Worm (Caenorhabditis elegans): ENCODE results near the gene cest-5.1.

Gene cest-5.1

ce11 chrIV:6622142-6622541 lies 9.4 kb downstream of the cest-5.1 start:
- TF ChIP-seq mab-5 (tag; optimal IDR thresholded peaks at IDR 0.05): no peak
- TF ChIP-seq Y55F3AM.14 (GFP tag; optimal IDR thresholded peaks at IDR 0.05): no peak
- peak; percentile 41 for TF ChIP-seq gmeb-1 (tag; optimal IDR thresholded peaks at IDR 0.05)
- no peak for TF ChIP-seq nhr-12 (tag; optimal IDR thresholded peaks at IDR 0.05)
- no peak for TF ChIP-seq elt-3 (tag; optimal IDR thresholded peaks at IDR 0.05)
- peak; percentile 22 for TF ChIP-seq nhr-21 (tag; optimal IDR thresholded peaks at IDR 0.05)
- TF ChIP-seq sma-3 (GFP tag; optimal IDR thresholded peaks at IDR 0.05): peak; percentile 52
- TF ChIP-seq lin-39 (tag; optimal IDR thresholded peaks at IDR 0.05): no peak
- TF ChIP-seq R02D3.7 (tag; optimal IDR thresholded peaks at IDR 0.05): no peak
- TF ChIP-seq fos-1 (tag; optimal IDR thresholded peaks at IDR 0.05): peak; percentile 66
- peak; percentile 35 for TF ChIP-seq nhr-25 (tag; optimal IDR thresholded peaks at IDR 0.05)
- no peak for TF ChIP-seq peb-1 (tag; optimal IDR thresholded peaks at IDR 0.05)
- no peak for TF ChIP-seq nhr-11 (tag; optimal IDR thresholded peaks at IDR 0.05)
- no peak for TF ChIP-seq nhr-77 (tag; optimal IDR thresholded peaks at IDR 0.05)
- peak; percentile 11 for TF ChIP-seq blmp-1 (tag; optimal IDR thresholded peaks at IDR 0.05; ENCODE audit: insufficient read depth)

ce11 chrIV:6621252-6621651 lies 10.3 kb downstream of the cest-5.1 start, which contains the start of gene C01B10.3:
C01B10.3 (minus strand) TSS chrIV:6621352.
- TF ChIP-seq crh-2 (tag; optimal IDR thresholded peaks at IDR 0.05) (no peak), nhr-10 (tag; optimal IDR thresholded peaks at IDR 0.05) (no peak), sem-4 (tag; optimal IDR thresholded peaks at IDR 0.05) (no peak), unc-62 (GFP tag; optimal IDR thresholded peaks at IDR 0.05) (no peak), ZK546.5 (tag; optimal IDR thresholded peaks at IDR 0.05) (no peak), ztf-11 (tag; optimal IDR thresholded peaks at IDR 0.05) (no peak)

ce11 chrIV:6618607-6619006 lies 12.9 kb downstream of the cest-5.1 start:
- no peak for TF ChIP-seq ceh-16 (tag; optimal IDR thresholded peaks at IDR 0.05)
- no peak for TF ChIP-seq nhr-12 (tag; optimal IDR thresholded peaks at IDR 0.05)
- TF ChIP-seq nhr-129 (tag; optimal IDR thresholded peaks at IDR 0.05): peak; percentile 52
- TF ChIP-seq mdl-1 (tag; optimal IDR thresholded peaks at IDR 0.05): no peak
- no peak for TF ChIP-seq ZK546.5 (tag; optimal IDR thresholded peaks at IDR 0.05)
- no peak for TF ChIP-seq Y55F3AM.14 (GFP tag; optimal IDR thresholded peaks at IDR 0.05)
- peak in 1 of 2 experiments; percentile 18 for TF ChIP-seq lsy-2 (tag; optimal IDR thresholded peaks at IDR 0.05)
- TF ChIP-seq ama-1 (optimal IDR thresholded peaks at IDR 0.05): no peak
- no peak for TF ChIP-seq ztf-11 (tag; optimal IDR thresholded peaks at IDR 0.05)
- no peak for TF ChIP-seq nhr-6 (tag; optimal IDR thresholded peaks at IDR 0.05)
- TF ChIP-seq sma-9 (GFP tag; optimal IDR thresholded peaks at IDR 0.05): no peak
- no peak for TF ChIP-seq sma-9 (tag; optimal IDR thresholded peaks at IDR 0.05)
- TF ChIP-seq dmd-4 (tag; optimal IDR thresholded peaks at IDR 0.05): no peak
- TF ChIP-seq sem-4 (tag; optimal IDR thresholded peaks at IDR 0.05): no peak
- no peak for TF ChIP-seq aly-2 (tag; optimal IDR thresholded peaks at IDR 0.05)
- TF ChIP-seq ztf-4 (tag; optimal IDR thresholded peaks at IDR 0.05): no peak
- no peak for TF ChIP-seq alr-1 (tag; optimal IDR thresholded peaks at IDR 0.05)
- TF ChIP-seq gmeb-1 (tag; optimal IDR thresholded peaks at IDR 0.05): peak; percentile 11
- no peak for TF ChIP-seq elt-1 (tag; optimal IDR thresholded peaks at IDR 0.05)
- TF ChIP-seq skn-1 (tag; optimal IDR thresholded peaks at IDR 0.05): no peak
- TF ChIP-seq unc-39 (tag; optimal IDR thresholded peaks at IDR 0.05): no peak
- TF ChIP-seq mab-5 (tag; optimal IDR thresholded peaks at IDR 0.05): no peak
- TF ChIP-seq elt-3 (tag; optimal IDR thresholded peaks at IDR 0.05): no peak
- TF ChIP-seq lin-13 (GFP tag; optimal IDR thresholded peaks at IDR 0.05): no peak
- TF ChIP-seq snpc-4 (tag; optimal IDR thresholded peaks at IDR 0.05): no peak
- peak; percentile 22 for TF ChIP-seq fos-1 (tag; optimal IDR thresholded peaks at IDR 0.05)
- no peak for TF ChIP-seq nhr-77 (tag; optimal IDR thresholded peaks at IDR 0.05)
- TF ChIP-seq sma-3 (GFP tag; optimal IDR thresholded peaks at IDR 0.05): no peak
- TF ChIP-seq R02D3.7 (tag; optimal IDR thresholded peaks at IDR 0.05): no peak
- TF ChIP-seq unc-55 (GFP tag; optimal IDR thresholded peaks at IDR 0.05): peak; percentile 38
- no peak for TF ChIP-seq mbf-1 (tag; optimal IDR thresholded peaks at IDR 0.05)
- no peak for TF ChIP-seq C34F6.9 (tag; optimal IDR thresholded peaks at IDR 0.05)
- TF ChIP-seq unc-62 (GFP tag; optimal IDR thresholded peaks at IDR 0.05): no peak
- TF ChIP-seq crh-2 (tag; optimal IDR thresholded peaks at IDR 0.05): peak; percentile 22
- TF ChIP-seq ztf-1 (GFP tag; conservative IDR thresholded peaks at IDR 0.05): no peak
- TF ChIP-seq peb-1 (tag; optimal IDR thresholded peaks at IDR 0.05): no peak
- TF ChIP-seq nhr-23 (tag; optimal IDR thresholded peaks at IDR 0.05): no peak
- no peak for TF ChIP-seq zag-1 (tag; optimal IDR thresholded peaks at IDR 0.05)
- TF ChIP-seq nhr-10 (tag; optimal IDR thresholded peaks at IDR 0.05): no peak
- no peak for TF ChIP-seq egl-27 (tag; optimal IDR thresholded peaks at IDR 0.05)
